Worm (Caenorhabditis elegans): ENCODE data around the gene Y14H12A.1.

Gene Y14H12A.1

ce11 chrII:3992660-3993245 is at the start of gene Y14H12A.1:
TSS of gene Y14H12A.1 (plus strand) at chrII:3993195.
- TF ChIP-seq php-3 (GFP tag; IDR thresholded peaks at IDR 0.05) (peak; percentile 75; the same call in 1 of the 2 replicates), daf-16 (GFP tag; optimal IDR thresholded peaks at IDR 0.05) (no peak), daf-16 (tag; optimal IDR thresholded peaks at IDR 0.05) (peak; percentile 72), ZK337.2 (GFP tag; IDR thresholded peaks at IDR 0.05) (no peak)

ce11 chrII:3947404-3947803 is 45.6 kb upstream of the Y14H12A.1 start:
- TF ChIP-seq zfp-3 (GFP tag; conservative IDR thresholded peaks at IDR 0.05) (no peak), F44E2.7 (GFP tag; IDR thresholded peaks at IDR 0.05) (no peak), Y5F2A.4 (GFP tag; optimal IDR thresholded peaks at IDR 0.05) (no peak), ztf-11 (tag; optimal IDR thresholded peaks at IDR 0.05) (no peak), arid-1 (GFP tag; conservative IDR thresholded peaks at IDR 0.05) (no peak), nhr-6 (tag; optimal IDR thresholded peaks at IDR 0.05) (no peak), zfp-2 (tag; optimal IDR thresholded peaks at IDR 0.05) (no peak), spr-3 (GFP tag; optimal IDR thresholded peaks at IDR 0.05) (no peak), daf-19 (GFP tag; conservative IDR thresholded peaks at IDR 0.05) (no peak), ceh-20 (GFP tag; IDR thresholded peaks at IDR 0.05) (no peak), set-16 (GFP tag; IDR thresholded peaks at IDR 0.05) (no peak), mdt-29 (GFP tag; IDR thresholded peaks at IDR 0.05) (no peak), nhr-10 (tag; optimal IDR thresholded peaks at IDR 0.05) (no peak), ceh-32 (tag; optimal IDR thresholded peaks at IDR 0.05; ENCODE audit: poor library complexity) (no peak), nhr-28 (tag; optimal IDR thresholded peaks at IDR 0.05) (no peak), mxl-3 (GFP tag; optimal IDR thresholded peaks at IDR 0.05) (no peak)

- no peak for TF ChIP-seq jun-1 (tag; optimal IDR thresholded peaks at IDR 0.05)
- TF ChIP-seq hmg-1.1 (GFP tag; IDR thresholded peaks at IDR 0.05) = no peak
- peak; percentile 9 for TF ChIP-seq aha-1 (tag)
- no peak for TF ChIP-seq zfp-2 (tag; optimal IDR thresholded peaks at IDR 0.05)
Measured at ce11 chrII:3948507-3948906, 44.5 kb upstream of the Y14H12A.1 start.

ce11 chrII:3950077-3950476 is 42.9 kb upstream of the Y14H12A.1 start, which contains the start of gene sea-2:
TSS of gene sea-2 (plus strand) at chrII:3950377.
- TF ChIP-seq aha-1 (tag) = peak; percentile 23
- TF ChIP-seq duxl-1 (tag; optimal IDR thresholded peaks at IDR 0.05; ENCODE audit: poor library complexity) = no peak
- no peak for TF ChIP-seq gei-8 (GFP tag; optimal IDR thresholded peaks at IDR 0.05)
- no peak for TF ChIP-seq R02D3.7 (tag; optimal IDR thresholded peaks at IDR 0.05)
- no peak for TF ChIP-seq ceh-82 (tag; optimal IDR thresholded peaks at IDR 0.05)
- no peak for TF ChIP-seq zfp-3 (GFP tag; conservative IDR thresholded peaks at IDR 0.05)
- TF ChIP-seq attf-4 (tag; optimal IDR thresholded peaks at IDR 0.05) = no peak
- no peak for TF ChIP-seq unc-39 (tag; optimal IDR thresholded peaks at IDR 0.05)

ce11 chrII:3951354-3951753 is 41.6 kb upstream of the Y14H12A.1 start:
- no peak for TF ChIP-seq ZK337.2 (GFP tag; IDR thresholded peaks at IDR 0.05)
- peak; percentile 8 for TF ChIP-seq hlh-30 (tag; optimal IDR thresholded peaks at IDR 0.05; ENCODE audit: insufficient read depth)
- TF ChIP-seq nhr-28 (tag; optimal IDR thresholded peaks at IDR 0.05) = peak; percentile 64
- no peak for TF ChIP-seq ztf-11 (tag; optimal IDR thresholded peaks at IDR 0.05)
- TF ChIP-seq mdl-1 (tag; optimal IDR thresholded peaks at IDR 0.05) = peak in 1 of 2 experiments; percentile 20
- peak; percentile 28 for TF ChIP-seq mep-1 (tag; optimal IDR thresholded peaks at IDR 0.05)
- TF ChIP-seq nhr-77 (tag; optimal IDR thresholded peaks at IDR 0.05) = peak; percentile 45
- no peak for TF ChIP-seq T20F7.1 (GFP tag; optimal IDR thresholded peaks at IDR 0.05)
- TF ChIP-seq tra-1 (GFP tag; IDR thresholded peaks at IDR 0.05) = 0 out of 2 replicates have a peak, but pooled peaks have one; percentile 36
- TF ChIP-seq lsy-2 (tag; optimal IDR thresholded peaks at IDR 0.05) = peak in 1 of 2 experiments; percentile 41
- no peak for TF ChIP-seq mdt-29 (GFP tag; IDR thresholded peaks at IDR 0.05)
- TF ChIP-seq ama-1 (optimal IDR thresholded peaks at IDR 0.05) = peak; percentile 15
- TF ChIP-seq nhr-25 (tag; optimal IDR thresholded peaks at IDR 0.05; ENCODE audit: borderline replicate concordance, insufficient read depth) = peak; percentile 34
- TF ChIP-seq dve-1 (tag; optimal IDR thresholded peaks at IDR 0.05; ENCODE audit: insufficient read depth) = peak; percentile 48
- TF ChIP-seq daf-16 (GFP tag; optimal IDR thresholded peaks at IDR 0.05) = no peak
- TF ChIP-seq daf-16 (tag; optimal IDR thresholded peaks at IDR 0.05) = peak; percentile 5
- TF ChIP-seq hmg-1.1 (GFP tag; IDR thresholded peaks at IDR 0.05) = peak; percentile 41; the same call in 1 of the 2 replicates
- 0 out of 2 replicates have a peak, but pooled peaks have one; percentile 2 for TF ChIP-seq madf-9 (GFP tag; conservative IDR thresholded peaks at IDR 0.05)
- peak; percentile 34; the same call in 1 of the 2 replicates for TF ChIP-seq dmd-6 (GFP tag; IDR thresholded peaks at IDR 0.05)
- peak; percentile 60 for TF ChIP-seq nhr-48 (tag; optimal IDR thresholded peaks at IDR 0.05)

All from whole organism, L4 larva.